Worm (Caenorhabditis elegans) whole organism, dauer: ENCODE measurements around the gene ire-1.

Source experiments
- unc-62 ChIP-seq: sonication (generic microtip); optimal IDR thresholded peaks from 2 replicates; lab custom pipeline; 2017; ENCODE audit warnings: missing biosample characterization, missing genetic modification reagents, missing genetic modification characterization

Gene ire-1

ce11 chrII:8106921-8107695 is 17.6 kb downstream of the ire-1 start, which contains the start of the genes chst-1 and C41C4.9:
TSS of gene chst-1 (minus strand) at chrII:8106971.
TSS of gene C41C4.9 (plus strand) at chrII:8107645.
- TF ChIP-seq unc-62 (GFP tag; lab: Kevin White, UChicago): no peak

- TF ChIP-seq unc-62 (GFP tag; lab: Kevin White, UChicago): no peak
Measured at ce11 chrII:8104998-8105397, 19.7 kb downstream of the ire-1 start, which contains the start of gene sfxn-5. TSS of gene sfxn-5 (minus strand) at chrII:8105052.

ce11 chrII:8102041-8102440 is 22.7 kb downstream of the ire-1 start, which contains the start of gene sre-2:
TSS of gene sre-2 (minus strand) at chrII:8102141.
- no peak for TF ChIP-seq unc-62 (GFP tag; lab: Kevin White, UChicago)

DNA sequence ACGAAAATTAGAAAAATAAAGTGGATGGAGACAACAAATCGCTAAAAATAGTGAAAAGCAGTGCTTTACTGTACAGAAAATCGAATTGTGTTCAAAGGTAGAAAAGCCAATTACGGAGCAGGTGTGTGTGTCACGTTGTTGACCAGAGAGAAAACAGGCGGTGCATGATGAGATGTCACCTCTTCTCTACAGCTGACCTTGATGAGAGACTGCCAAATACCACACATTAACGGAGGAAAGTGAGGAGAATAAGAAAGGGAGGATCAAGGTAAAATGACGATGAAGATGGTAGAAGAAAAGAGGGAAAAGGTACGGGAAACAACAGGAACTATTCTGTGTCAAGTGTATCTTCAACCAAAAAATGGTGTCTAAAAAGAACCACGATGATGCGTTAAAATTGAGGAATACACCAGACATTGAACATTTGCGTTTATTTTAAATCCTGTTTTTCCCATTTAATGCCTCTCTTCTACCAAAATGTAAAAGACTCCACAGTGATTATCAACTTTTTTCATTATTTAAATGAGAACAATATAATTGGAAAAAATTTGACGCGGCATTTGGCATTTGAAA is 25.4 kb downstream of the ire-1 start:
- TF ChIP-seq unc-62 (GFP tag; lab: Kevin White, UChicago): no peak

ce11 chrII:8093914-8094313 is 30.8 kb downstream of the ire-1 start:
- TF ChIP-seq unc-62 (GFP tag; lab: Kevin White, UChicago): no peak

DNA sequence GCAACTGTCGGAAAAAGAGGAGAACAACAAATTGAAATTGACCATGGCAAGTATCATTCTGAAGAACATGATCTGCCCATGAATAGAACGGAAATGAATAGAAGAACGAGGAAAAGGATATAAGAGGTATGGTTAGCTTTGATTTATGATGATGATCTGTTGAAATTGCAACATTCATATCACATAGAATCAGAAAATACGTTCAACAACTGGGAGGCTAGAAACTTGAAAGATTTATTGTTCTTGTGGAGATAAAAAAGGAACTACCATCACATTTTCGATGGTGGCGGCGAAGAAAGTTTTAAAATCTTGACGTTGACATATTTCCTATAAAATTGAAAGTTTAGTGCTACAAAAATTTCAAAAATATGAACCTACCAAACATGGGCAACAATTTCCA is 31.4 kb downstream of the ire-1 start:
- no peak for TF ChIP-seq unc-62 (GFP tag; lab: Kevin White, UChicago)

- TF ChIP-seq unc-62 (GFP tag; lab: Kevin White, UChicago): no peak
Measured at ce11 chrII:8092537-8092936, 32.2 kb downstream of the ire-1 start, which contains the start of gene ltd-1. TSS of gene ltd-1 (minus strand) at chrII:8092754.

DNA sequence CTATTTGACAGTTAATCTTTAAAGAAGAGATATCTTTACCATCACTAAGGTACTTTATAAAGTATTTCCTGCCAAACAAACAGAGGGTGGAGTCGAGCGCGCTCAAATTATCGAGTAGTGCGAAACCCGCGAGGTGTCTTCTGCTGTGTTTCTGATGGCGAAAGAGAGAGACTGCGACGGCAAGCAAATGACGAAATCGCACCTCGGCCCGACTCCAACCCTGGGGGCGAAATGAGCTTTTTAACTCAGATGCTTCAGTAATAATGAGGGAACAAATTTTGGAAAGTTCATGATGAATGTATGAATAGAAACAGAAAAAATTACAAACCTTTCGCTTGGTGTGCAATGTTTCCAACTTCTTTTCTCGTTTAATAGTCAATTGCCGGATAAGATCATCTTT is 33.2 kb downstream of the ire-1 start:
- no peak for TF ChIP-seq unc-62 (GFP tag; lab: Kevin White, UChicago)

DNA sequence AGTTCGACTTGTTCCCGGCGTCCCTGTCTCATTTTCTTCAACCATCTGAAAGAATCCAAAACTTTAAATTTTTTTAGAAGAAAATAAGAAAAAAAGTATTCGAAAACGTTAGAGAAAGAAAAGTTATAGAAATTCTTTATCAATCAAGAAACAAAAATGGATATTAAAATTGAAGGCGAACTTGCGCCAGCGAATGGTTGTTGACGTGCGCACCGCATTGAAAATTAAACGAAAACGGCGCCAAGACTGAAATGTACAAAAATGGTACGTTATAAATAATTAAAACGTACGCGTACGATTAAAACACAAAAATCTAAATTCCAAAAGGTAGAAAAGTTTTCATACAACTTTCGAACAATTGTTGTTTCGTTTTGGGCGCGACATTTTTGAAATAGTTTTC is 37.9 kb downstream of the ire-1 start, which contains the start of gene K02C4.3:
Gene K02C4.3 (minus strand): TSS at position 51 of the 400 bp plus-strand sequence.
- no peak for TF ChIP-seq unc-62 (GFP tag; lab: Kevin White, UChicago)

DNA sequence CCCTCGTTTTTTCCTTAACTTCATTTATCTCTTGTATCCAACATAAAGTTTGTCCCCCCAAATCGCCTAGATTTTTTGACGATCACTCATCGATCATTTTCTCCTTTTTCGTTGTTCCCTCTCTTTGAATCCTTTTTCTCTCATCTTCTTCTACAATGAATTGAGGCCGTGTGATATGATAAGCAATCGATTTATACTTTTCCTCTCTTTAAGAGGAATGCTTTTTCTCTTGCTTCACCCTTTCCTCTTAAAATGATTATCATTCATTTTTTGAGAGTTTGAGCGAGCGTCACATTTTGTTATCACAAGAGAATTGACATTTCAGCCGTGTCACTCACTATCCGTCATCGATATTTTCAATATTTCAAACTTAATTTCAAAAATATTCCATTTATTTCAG is 46.7 kb downstream of the ire-1 start, which contains the start of gene K02C4.5:
Gene K02C4.5 (plus strand): TSS at position 395 of the 400 bp plus-strand sequence.
- no peak for TF ChIP-seq unc-62 (GFP tag; lab: Kevin White, UChicago)

ce11 chrII:8075324-8075810 is 49.3 kb downstream of the ire-1 start, which contains the start of gene K02C4.2:
TSS of gene K02C4.2 (plus strand) at chrII:8075760.
- no peak for TF ChIP-seq unc-62 (GFP tag; lab: Kevin White, UChicago)

DNA sequence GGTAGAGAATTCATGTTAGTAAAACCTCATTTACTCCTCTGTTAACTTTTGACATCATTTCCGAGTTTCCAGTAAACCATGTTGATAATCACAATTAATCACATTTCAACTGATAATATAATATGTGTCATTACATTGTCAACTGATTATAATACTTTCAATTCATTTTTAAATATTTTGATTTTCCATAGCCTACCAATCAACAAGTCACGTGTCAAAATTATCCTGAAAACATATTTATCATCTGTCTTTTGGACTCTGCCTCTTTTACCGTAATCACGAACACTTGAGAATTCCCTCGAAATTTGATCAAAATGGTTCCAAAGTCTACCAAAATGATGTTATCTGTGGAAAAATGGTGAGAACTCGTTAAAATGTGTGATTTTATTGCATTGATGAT is 50.7 kb downstream of the ire-1 start:
- no peak for TF ChIP-seq unc-62 (GFP tag; lab: Kevin White, UChicago)

- TF ChIP-seq unc-62 (GFP tag; lab: Kevin White, UChicago): no peak
Measured at ce11 chrII:8073222-8073621, 51.5 kb downstream of the ire-1 start, which contains the start of gene gpcp-2. TSS of gene gpcp-2 (minus strand) at chrII:8073374.

DNA sequence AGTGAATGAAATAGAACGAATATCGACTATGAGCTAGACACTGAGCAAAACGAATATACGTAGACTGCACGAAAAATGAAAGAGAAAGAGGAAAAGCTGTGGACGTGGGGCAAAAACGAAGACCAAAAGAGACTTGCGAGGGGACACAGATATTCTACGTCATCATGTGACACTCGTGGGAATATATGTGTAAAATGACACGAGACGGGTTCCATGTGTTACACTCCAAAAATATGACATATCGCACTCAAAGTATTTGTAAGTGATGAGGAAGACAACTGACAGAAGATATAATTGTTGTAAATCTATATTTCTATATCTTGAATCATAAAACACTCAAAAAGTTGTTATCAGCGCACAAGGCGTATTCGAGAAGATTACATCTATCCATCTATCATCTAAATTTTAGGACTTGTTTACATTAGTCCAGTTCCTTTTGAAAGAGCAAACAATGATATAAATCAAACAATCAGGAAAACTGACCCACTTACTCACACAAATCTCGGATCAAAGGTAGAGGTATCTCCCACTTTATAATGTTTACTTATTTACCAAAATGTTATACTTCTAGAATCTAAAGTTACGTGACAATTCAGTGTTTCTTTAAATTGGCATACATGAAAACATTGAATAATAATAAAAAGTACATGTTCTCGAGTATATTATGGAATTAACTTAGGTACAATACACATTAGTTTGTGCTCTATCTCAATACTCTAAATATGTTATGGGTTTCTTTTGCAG is 52.7 kb downstream of the ire-1 start:
- TF ChIP-seq unc-62 (GFP tag; lab: Kevin White, UChicago): no peak

DNA sequence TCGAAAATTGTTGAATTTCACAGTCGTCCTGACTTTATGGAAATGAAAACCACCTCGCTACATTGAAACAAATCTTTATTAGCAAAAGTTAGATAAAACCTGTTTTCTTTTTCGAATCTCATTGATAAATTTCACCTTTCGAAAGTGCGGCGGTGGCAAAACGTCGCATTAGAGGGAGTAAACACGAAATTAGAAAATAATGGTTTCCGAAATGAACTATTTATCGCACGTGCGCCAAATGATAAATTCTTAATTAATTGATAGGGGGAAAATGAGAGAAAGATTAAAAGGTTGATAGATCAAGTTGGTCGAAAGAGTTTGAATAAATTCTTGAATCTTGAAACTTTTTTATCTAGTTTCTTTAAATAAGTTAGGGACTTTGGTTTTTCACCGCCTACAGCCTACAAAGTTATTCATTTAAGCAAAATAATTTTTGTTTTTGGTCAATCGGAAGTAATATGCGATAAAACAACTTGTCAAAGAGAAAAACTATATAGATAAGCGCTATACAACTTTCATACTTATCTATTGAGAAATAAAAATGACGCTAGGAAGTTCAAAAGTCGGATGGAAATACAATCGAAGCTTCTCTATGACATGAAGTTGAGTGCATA is 53.6 kb downstream of the ire-1 start:
- no peak for TF ChIP-seq unc-62 (GFP tag; lab: Kevin White, UChicago)
